Fruit fly (Drosophila melanogaster) whole organism, embryonic: ENCODE results near the gene Rrp1.

Experiments used
- Atf3 ChIP-seq: fragments of 200-800 bp; sonication (Bioruptor generic); optimal IDR thresholded peaks from 3 replicates; lab custom pipeline; 2016; ENCODE audit warnings: missing biosample characterization, missing genetic modification characterization
- Atf6 ChIP-seq: fragments of 200-800 bp; sonication (Bioruptor generic); IDR thresholded peaks from 2 replicates; pipeline ENCODE4 v1.3.6; 2022; ENCODE audit warnings: missing biosample characterization, missing genetic modification characterization
- CG10209 ChIP-seq: fragments of 200-800 bp; sonication (Bioruptor generic); optimal IDR thresholded peaks from 3 replicates; lab custom pipeline; 2017; ENCODE audit warnings: missing biosample characterization, mild to moderate bottlenecking, missing genetic modification characterization, missing genetic modification reagents
- CG11504 ChIP-seq: fragments of 200-800 bp; sonication (Bioruptor generic); optimal IDR thresholded peaks from 3 replicates; lab custom pipeline; 2019; ENCODE audit warnings: missing biosample characterization, mild to moderate bottlenecking, missing genetic modification characterization, moderate library complexity
- CG12391 ChIP-seq: fragments of 200-800 bp; sonication (Bioruptor generic); optimal IDR thresholded peaks from 3 replicates; lab custom pipeline; 2018; ENCODE audit warnings: missing biosample characterization, mild to moderate bottlenecking, missing genetic modification characterization, moderate library complexity
- CG13287 ChIP-seq: fragments of 200-800 bp; sonication (Bioruptor generic); IDR thresholded peaks from 2 replicates; pipeline ENCODE4 v1.3.6; 2022; ENCODE audit warnings: missing biosample characterization, missing genetic modification characterization; ENCODE audit not compliant: partially characterized antibody
- CG13775 ChIP-seq: fragments of 200-800 bp; sonication (Bioruptor generic); optimal IDR thresholded peaks from 3 replicates; lab custom pipeline; 2017; ENCODE audit warnings: missing biosample characterization, mild to moderate bottlenecking, missing genetic modification characterization
- CG13894 ChIP-seq: fragments of 200-800 bp; sonication (Bioruptor generic); optimal IDR thresholded peaks from 3 replicates; lab custom pipeline; 2018; ENCODE audit warnings: missing biosample characterization, mild to moderate bottlenecking, missing genetic modification characterization, moderate library complexity
- CG15601 ChIP-seq: fragments of 200-800 bp; sonication (Bioruptor generic); optimal IDR thresholded peaks from 3 replicates; lab custom pipeline; 2019; ENCODE audit warnings: missing biosample characterization, mild to moderate bottlenecking, missing genetic modification characterization, moderate library complexity
- CG15696 ChIP-seq: fragments of 200-800 bp; sonication (Bioruptor generic); optimal IDR thresholded peaks from 2 replicates; lab custom pipeline; 2019; ENCODE audit warnings: missing biosample characterization, mild to moderate bottlenecking, missing genetic modification characterization, moderate library complexity
- CG1602 ChIP-seq: fragments of 200-800 bp; sonication (Bioruptor generic); optimal IDR thresholded peaks from 3 replicates; lab custom pipeline; 2016; ENCODE audit warnings: missing biosample characterization, missing genetic modification characterization
- CG17359 ChIP-seq: fragments of 200-800 bp; sonication (Bioruptor generic); optimal IDR thresholded peaks from 3 replicates; lab custom pipeline; 2018; ENCODE audit warnings: missing biosample characterization, mild to moderate bottlenecking, missing genetic modification characterization, moderate library complexity
- CG17385 ChIP-seq: fragments of 200-800 bp; sonication (Bioruptor generic); optimal IDR thresholded peaks from 3 replicates; lab custom pipeline; 2018; ENCODE audit warnings: missing biosample characterization, mild to moderate bottlenecking, missing genetic modification characterization
- CG18476 ChIP-seq: fragments of 200-800 bp; sonication (Bioruptor generic); optimal IDR thresholded peaks from 2 replicates; lab custom pipeline; 2016; ENCODE audit warnings: missing biosample characterization, mild to moderate bottlenecking, missing genetic modification characterization
- CG2129 ChIP-seq: fragments of 200-800 bp; sonication (Bioruptor generic); IDR thresholded peaks from 2 replicates; pipeline ENCODE4 v1.3.6; 2022; ENCODE audit warnings: missing biosample characterization, missing genetic modification characterization; ENCODE audit not compliant: partially characterized antibody
- CG2199 ChIP-seq: fragments of 200-800 bp; sonication (Bioruptor generic); IDR thresholded peaks from 3 replicates; pipeline ENCODE4 v1.3.6; 2022; ENCODE audit warnings: missing biosample characterization, missing genetic modification characterization
- CG2712 ChIP-seq: fragments of 200-800 bp; optimal IDR thresholded peaks from 3 replicates; lab custom pipeline; 2019; ENCODE audit warnings: missing biosample characterization, mild to moderate bottlenecking, missing genetic modification characterization, moderate library complexity
- CG2889 ChIP-seq: fragments of 200-800 bp; sonication (Bioruptor generic); IDR thresholded peaks from 3 replicates; pipeline ENCODE4 v1.3.6; 2022; ENCODE audit warnings: missing biosample characterization, missing genetic modification characterization
- CG31388 ChIP-seq: fragments of 200-800 bp; sonication (Bioruptor generic); optimal IDR thresholded peaks from 2 replicates; lab custom pipeline; 2016; ENCODE audit warnings: missing biosample characterization, missing genetic modification characterization
- CG4424 ChIP-seq: fragments of 200-800 bp; sonication (Bioruptor generic); optimal IDR thresholded peaks from 3 replicates; lab custom pipeline; 2016; ENCODE audit warnings: missing biosample characterization, missing genetic modification characterization
- CG9797 ChIP-seq: fragments of 200-800 bp; sonication (Bioruptor generic); optimal IDR thresholded peaks from 3 replicates; lab custom pipeline; 2018; ENCODE audit warnings: missing biosample characterization, mild to moderate bottlenecking, missing genetic modification characterization
- CG9817 ChIP-seq: fragments of 200-800 bp; sonication (Bioruptor generic); optimal IDR thresholded peaks from 2 replicates; lab custom pipeline; 2018; ENCODE audit warnings: missing biosample characterization, mild to moderate bottlenecking, missing genetic modification characterization, moderate library complexity
- D19B ChIP-seq: fragments of 200-800 bp; sonication (Bioruptor generic); optimal IDR thresholded peaks from 2 replicates; lab custom pipeline; 2017; ENCODE audit warnings: missing biosample characterization, mild to moderate bottlenecking, missing genetic modification characterization
- H15 ChIP-seq: fragments of 200-800 bp; sonication (Bioruptor generic); IDR thresholded peaks from 3 replicates; pipeline ENCODE4 v1.3.6; 2022; ENCODE audit warnings: missing biosample characterization, missing genetic modification characterization
- HLHmδ ChIP-seq: fragments of 200-800 bp; sonication (Bioruptor generic); optimal IDR thresholded peaks from 2 replicates; lab custom pipeline; 2018; ENCODE audit warnings: missing biosample characterization, mild to moderate bottlenecking, missing genetic modification characterization, moderate library complexity
- Hand ChIP-seq: fragments of 200-800 bp; sonication (Bioruptor generic); optimal IDR thresholded peaks from 2 replicates; lab custom pipeline; 2017; ENCODE audit warnings: mild to moderate bottlenecking, missing biosample characterization, missing genetic modification reagents, missing genetic modification characterization
- HmgZ ChIP-seq: fragments of 200-800 bp; sonication (Bioruptor generic); optimal IDR thresholded peaks from 2 replicates; lab custom pipeline; 2018; ENCODE audit warnings: missing biosample characterization, mild to moderate bottlenecking, missing genetic modification characterization
- Hr78 ChIP-seq, 2 experiments: fragments of 200-800 bp in 1 of 2; fragments of >200 bp in 1 of 2; sonication (Bioruptor generic) in 1 of 2; optimal IDR thresholded peaks; 2 replicates each; lab custom pipeline; 2017 to 2019; ENCODE audit warnings: missing biosample characterization in 2 of 2, missing genetic modification characterization in 2 of 2, mild to moderate bottlenecking in 1 of 2, moderate library complexity in 1 of 2
- MBD-R2 ChIP-seq: fragments of 200-800 bp; sonication (Bioruptor generic); IDR thresholded peaks from 2 replicates; pipeline ENCODE4 v1.3.6; 2022; ENCODE audit warnings: missing biosample characterization, missing genetic modification characterization
- MESR4 ChIP-seq: fragments of 200-800 bp; sonication (Bioruptor generic); optimal IDR thresholded peaks from 2 replicates; lab custom pipeline; 2018; ENCODE audit warnings: missing biosample characterization, mild to moderate bottlenecking, missing genetic modification characterization, moderate library complexity
- Nf-YA ChIP-seq: fragments of 200-800 bp; sonication (Bioruptor generic); IDR thresholded peaks from 2 replicates; pipeline ENCODE4 v1.3.6; 2022; ENCODE audit warnings: missing biosample characterization, missing genetic modification characterization
- Nf-YB ChIP-seq: fragments of 200-800 bp; sonication (Bioruptor generic); optimal IDR thresholded peaks from 3 replicates; lab custom pipeline; 2019; ENCODE audit warnings: missing biosample characterization, mild to moderate bottlenecking, missing genetic modification characterization, moderate library complexity
- NfI ChIP-seq: fragments of 200-800 bp; sonication (Bioruptor generic); optimal IDR thresholded peaks from 3 replicates; lab custom pipeline; 2018; ENCODE audit warnings: missing biosample characterization, mild to moderate bottlenecking, missing genetic modification characterization, moderate library complexity
- Side ChIP-seq: fragments of 200-800 bp; sonication (Bioruptor generic); optimal IDR thresholded peaks from 2 replicates; lab custom pipeline; 2016; ENCODE audit warnings: missing biosample characterization, missing genetic modification characterization
- al ChIP-seq: fragments of 200-800 bp; sonication (Bioruptor generic); IDR thresholded peaks from 2 replicates; pipeline ENCODE4 v1.3.6; 2022; ENCODE audit warnings: missing biosample characterization, missing genetic modification characterization
- aop ChIP-seq: fragments of 200-800 bp; sonication (Bioruptor generic); IDR thresholded peaks from 2 replicates; pipeline ENCODE4 v1.3.6; 2022; ENCODE audit warnings: missing biosample characterization, missing genetic modification characterization
- az2 ChIP-seq: fragments of 200-800 bp; sonication (Bioruptor generic); optimal IDR thresholded peaks from 3 replicates; lab custom pipeline; 2016; ENCODE audit warnings: missing biosample characterization, missing genetic modification characterization
- btn ChIP-seq: fragments of 200-800 bp; sonication (Bioruptor generic); optimal IDR thresholded peaks from 2 replicates; lab custom pipeline; 2016; ENCODE audit warnings: missing biosample characterization, missing genetic modification characterization
- cas ChIP-seq: fragments of 200-800 bp; sonication (Bioruptor generic); IDR thresholded peaks from 2 replicates; pipeline ENCODE4 v1.3.6; 2022; ENCODE audit warnings: missing biosample characterization, missing genetic modification characterization
- cato ChIP-seq: fragments of 200-800 bp; sonication (Bioruptor generic); optimal IDR thresholded peaks from 2 replicates; lab custom pipeline; 2016; ENCODE audit warnings: missing biosample characterization, missing genetic modification characterization, borderline replicate concordance
- dati ChIP-seq: fragments of 200-800 bp; sonication (Bioruptor generic); IDR thresholded peaks from 2 replicates; pipeline ENCODE4 v1.3.6; 2022; ENCODE audit warnings: missing biosample characterization, missing genetic modification characterization
- dimm ChIP-seq: fragments of 200-800 bp; sonication (Bioruptor generic); IDR thresholded peaks from 2 replicates; pipeline ENCODE4 v1.3.6; 2022; ENCODE audit warnings: missing biosample characterization, missing genetic modification characterization
- dm ChIP-seq: fragments of 200-800 bp; sonication (Bioruptor generic); optimal IDR thresholded peaks from 3 replicates; lab custom pipeline; 2016; ENCODE audit warnings: missing biosample characterization, missing genetic modification characterization
- ham ChIP-seq: fragments of 200-800 bp; sonication (Bioruptor generic); IDR thresholded peaks from 2 replicates; pipeline ENCODE4 v1.3.6; 2022; ENCODE audit warnings: missing biosample characterization, missing genetic modification characterization
- hkb ChIP-seq, 2 experiments: fragments of 200-800 bp in 1 of 2; fragments of >200 bp in 1 of 2; sonication (Bioruptor generic) in 1 of 2; IDR thresholded peaks in 1 of 2; optimal IDR thresholded peaks in 1 of 2; 2 replicates each; pipeline versions ENCODE4 v1.3.6 to Lab custom; 2017 to 2022; ENCODE audit warnings: missing biosample characterization in 1 of 2, missing genetic modification characterization in 1 of 2
- jumu ChIP-seq: fragments of 200-800 bp; sonication (Bioruptor generic); optimal IDR thresholded peaks from 3 replicates; lab custom pipeline; 2016; ENCODE audit warnings: missing biosample characterization, missing genetic modification characterization
- p53 ChIP-seq: fragments of 200-800 bp; sonication (Bioruptor generic); optimal IDR thresholded peaks from 2 replicates; lab custom pipeline; 2016; ENCODE audit warnings: missing biosample characterization, missing genetic modification characterization
- slou ChIP-seq: fragments of 200-800 bp; sonication (Bioruptor generic); optimal IDR thresholded peaks from 3 replicates; lab custom pipeline; 2016; ENCODE audit warnings: missing biosample characterization, missing genetic modification characterization
- wdn ChIP-seq: fragments of 200-800 bp; sonication (Bioruptor generic); IDR thresholded peaks from 2 replicates; pipeline ENCODE4 v1.3.6; 2022; ENCODE audit warnings: missing biosample characterization, missing genetic modification characterization

The Rrp1 gene

dm6 chr2L:2957547-2958174 lies 14.6 kb downstream of the Rrp1 start (continued):
- TF ChIP-seq cato (GFP tag; lab: Kevin White, UChicago) (no peak), Atf3 (GFP tag; lab: Kevin White, UChicago) (peak; percentile 1), H15 (GFP tag; lab: Robert Waterston, UW) (no peak), CG18476 (GFP tag; lab: Kevin White, UChicago) (peak; percentile 31), Side (GFP tag; lab: Kevin White, UChicago) (no peak), dimm (GFP tag; lab: Robert Waterston, UW) (no peak), wdn (no peak), CG12391 (tag; lab: Kevin White, UChicago) (peak; percentile 37), Atf6 (GFP tag; lab: Robert Waterston, UW) (no peak), CG17359 (tag; lab: Kevin White, UChicago) (no peak), CG15696 (no peak), jumu (GFP tag; lab: Kevin White, UChicago) (peak; percentile 17), slou (GFP tag; lab: Kevin White, UChicago) (no peak), HmgZ (tag; lab: Kevin White, UChicago) (no peak), MESR4 (GFP tag; lab: Kevin White, UChicago) (no peak), CG2889 (GFP tag; lab: Robert Waterston, UW) (no peak), MBD-R2 (GFP tag; lab: Robert Waterston, UW) (no peak), az2 (peak; percentile 62), Nf-YA (0 out of 2 replicates have a peak, but pooled peaks have one; percentile 32), p53 (GFP tag; lab: Kevin White, UChicago) (no peak), CG2199 (GFP tag; lab: Robert Waterston, UW) (no peak), ham (GFP tag; lab: Robert Waterston, UW) (no peak), CG11504 (peak; percentile 78), Nf-YB (GFP tag; lab: Kevin White, UChicago) (no peak), CG15601 (tag; lab: Kevin White, UChicago) (no peak), cas (GFP tag; lab: Robert Waterston, UW) (no peak), CG13287 (GFP tag; lab: Robert Waterston, UW) (no peak), dm (GFP tag; lab: Kevin White, UChicago) (no peak), dati (GFP tag; lab: Robert Waterston, UW) (no peak), Hand (GFP tag; lab: Kevin White, UChicago) (no peak), CG9817 (tag; lab: Kevin White, UChicago) (peak; percentile 12), Hr78 (GFP tag; optimal IDR thresholded peaks at IDR 0.05; lab: Kevin White, UChicago) (peak in 1 of 2 experiments; percentile 26), CG2129 (GFP tag; lab: Robert Waterston, UW) (no peak), CG13775 (GFP tag; lab: Kevin White, UChicago) (no peak), HLHmδ (GFP tag; lab: Kevin White, UChicago) (no peak), CG1602 (peak; percentile 32), CG31388 (GFP tag; lab: Kevin White, UChicago) (no peak), CG4424 (GFP tag; lab: Kevin White, UChicago) (peak; percentile 64), CG9797 (GFP tag; lab: Kevin White, UChicago) (no peak), aop (no peak), CG10209 (GFP tag; lab: Kevin White, UChicago) (peak; percentile 22), CG2712 (tag; lab: Kevin White, UChicago) (peak; percentile 70), al (GFP tag; lab: Robert Waterston, UW) (0 out of 2 replicates have a peak, but pooled peaks have one; percentile 7), btn (GFP tag; lab: Kevin White, UChicago) (no peak), CG17385 (GFP tag; lab: Kevin White, UChicago) (no peak), NfI (no peak), CG13894 (no peak), D19B (no peak), hkb (optimal IDR thresholded peaks at IDR 0.05; lab: Kevin White, UChicago) (no peak), hkb (GFP tag; IDR thresholded peaks at IDR 0.05; lab: Robert Waterston, UW) (peak; percentile 48; the same call in 1 of the 2 replicates)
